Worm (Caenorhabditis elegans): ENCODE data around the gene smoc-1.

Gene smoc-1

ce11 chrV:11795352-11795751 lies 37.9 kb downstream of the smoc-1 start:
- TF ChIP-seq ceh-28 (tag; optimal IDR thresholded peaks at IDR 0.05) = peak; percentile 47
- peak; percentile 64 for TF ChIP-seq nhr-23 (tag; optimal IDR thresholded peaks at IDR 0.05)
- peak; percentile 23 for TF ChIP-seq nhr-25 (tag; optimal IDR thresholded peaks at IDR 0.05)
- TF ChIP-seq nhr-237 (tag; optimal IDR thresholded peaks at IDR 0.05) = no peak

ce11 chrV:11796343-11796742 lies 38.9 kb downstream of the smoc-1 start:
- TF ChIP-seq ztf-4 (tag; optimal IDR thresholded peaks at IDR 0.05) = no peak
- TF ChIP-seq nhr-43 (tag; optimal IDR thresholded peaks at IDR 0.05; ENCODE audit: poor library complexity, severe bottlenecking) = peak; percentile 31
- peak; percentile 37 for TF ChIP-seq nhr-23 (tag; optimal IDR thresholded peaks at IDR 0.05)
- TF ChIP-seq jun-1 (tag; optimal IDR thresholded peaks at IDR 0.05) = peak; percentile 2

ce11 chrV:11797272-11797855 lies 39.9 kb downstream of the smoc-1 start:
- TF ChIP-seq nhr-25 (tag; optimal IDR thresholded peaks at IDR 0.05) (peak; percentile 79), nhr-76 (tag; optimal IDR thresholded peaks at IDR 0.05) (no peak), ztf-4 (tag; optimal IDR thresholded peaks at IDR 0.05) (no peak), egl-5 (tag; optimal IDR thresholded peaks at IDR 0.05) (no peak), nhr-43 (tag; optimal IDR thresholded peaks at IDR 0.05; ENCODE audit: poor library complexity, severe bottlenecking) (peak; percentile 47)

- TF ChIP-seq lin-15B (tag; optimal IDR thresholded peaks at IDR 0.05) (no peak), fkh-10 (GFP tag; optimal IDR thresholded peaks at IDR 0.05) (no peak), nhr-23 (tag; optimal IDR thresholded peaks at IDR 0.05) (no peak), ZK546.5 (tag; optimal IDR thresholded peaks at IDR 0.05) (no peak), eor-1 (tag; optimal IDR thresholded peaks at IDR 0.05) (no peak), snpc-4 (tag; optimal IDR thresholded peaks at IDR 0.05) (no peak), elt-3 (tag; optimal IDR thresholded peaks at IDR 0.05) (no peak), nhr-12 (tag; optimal IDR thresholded peaks at IDR 0.05) (no peak), nhr-237 (tag; optimal IDR thresholded peaks at IDR 0.05) (no peak), egl-5 (tag; optimal IDR thresholded peaks at IDR 0.05) (no peak), nhr-25 (tag; optimal IDR thresholded peaks at IDR 0.05) (no peak), elt-2 (tag; optimal IDR thresholded peaks at IDR 0.05) (no peak)
Measured at ce11 chrV:11798320-11798719, 40.9 kb downstream of the smoc-1 start.

- no peak for TF ChIP-seq daf-12 (tag; optimal IDR thresholded peaks at IDR 0.05)
- TF ChIP-seq eor-1 (tag; optimal IDR thresholded peaks at IDR 0.05) = no peak
- TF ChIP-seq aly-2 (tag; optimal IDR thresholded peaks at IDR 0.05) = no peak
- peak; percentile 98 for TF ChIP-seq nhr-25 (tag; optimal IDR thresholded peaks at IDR 0.05)
- peak; percentile 78 for TF ChIP-seq tbx-2 (tag; optimal IDR thresholded peaks at IDR 0.05)
- TF ChIP-seq snpc-4 (tag; optimal IDR thresholded peaks at IDR 0.05) = no peak
- peak; percentile 19 for TF ChIP-seq ceh-28 (tag; optimal IDR thresholded peaks at IDR 0.05)
- TF ChIP-seq ceh-16 (tag; optimal IDR thresholded peaks at IDR 0.05) = no peak
- TF ChIP-seq ztf-4 (tag; optimal IDR thresholded peaks at IDR 0.05) = peak; percentile 55
- TF ChIP-seq nhr-77 (tag; optimal IDR thresholded peaks at IDR 0.05) = no peak
- peak in 1 of 3 experiments; percentile 49 for TF ChIP-seq elt-3 (tag; optimal IDR thresholded peaks at IDR 0.05)
- peak; percentile 88 for TF ChIP-seq mdl-1 (tag; optimal IDR thresholded peaks at IDR 0.05)
- no peak for TF ChIP-seq ceh-82 (tag; optimal IDR thresholded peaks at IDR 0.05)
- TF ChIP-seq R02D3.7 (tag; optimal IDR thresholded peaks at IDR 0.05) = peak; percentile 0
- TF ChIP-seq nhr-237 (tag; optimal IDR thresholded peaks at IDR 0.05) = no peak
- TF ChIP-seq unc-62 (GFP tag; optimal IDR thresholded peaks at IDR 0.05) = no peak
- TF ChIP-seq fkh-10 (GFP tag; optimal IDR thresholded peaks at IDR 0.05) = no peak
- TF ChIP-seq nfya-1 (tag; optimal IDR thresholded peaks at IDR 0.05; ENCODE audit: insufficient read depth) = peak; percentile 46
- peak; percentile 85 for TF ChIP-seq mml-1 (tag; optimal IDR thresholded peaks at IDR 0.05)
- peak; percentile 53 for TF ChIP-seq lsy-12 (tag; optimal IDR thresholded peaks at IDR 0.05)
- TF ChIP-seq egl-5 (tag; optimal IDR thresholded peaks at IDR 0.05) = no peak
- peak; percentile 99 for TF ChIP-seq nhr-43 (tag; optimal IDR thresholded peaks at IDR 0.05; ENCODE audit: poor library complexity, severe bottlenecking)
- peak; percentile 98 for TF ChIP-seq nhr-23 (tag; optimal IDR thresholded peaks at IDR 0.05)
- peak; percentile 43 for TF ChIP-seq egl-27 (tag; optimal IDR thresholded peaks at IDR 0.05)
- TF ChIP-seq ama-1 (optimal IDR thresholded peaks at IDR 0.05) = no peak
- TF ChIP-seq nhr-76 (tag; optimal IDR thresholded peaks at IDR 0.05) = peak; percentile 35
- TF ChIP-seq fos-1 (tag; optimal IDR thresholded peaks at IDR 0.05) = no peak
- TF ChIP-seq nhr-67 (tag; optimal IDR thresholded peaks at IDR 0.05) = no peak
Measured at ce11 chrV:11799252-11799822, 41.9 kb downstream of the smoc-1 start.
